Worm (Caenorhabditis elegans) whole organism, L4/young adult: ENCODE results near the gene F40G12.11.
"Not testable (repeated sequence)": the region's sequence is repeated elsewhere in the genome, so short reads cannot be mapped to it uniquely, and the experiment has no call there.

Experiments
- W03F9.2 ChIP-seq: fragments of 150-350 bp; optimal IDR thresholded peaks from 2 replicates; lab custom pipeline; 2014; ENCODE audit warnings: missing biosample characterization, missing genetic modification characterization
- dao-5 ChIP-seq: sonication (generic microtip); optimal IDR thresholded peaks from 2 replicates; lab custom pipeline; 2016; ENCODE audit warnings: missing genotype, missing genetic modification characterization, moderate library complexity, missing compliant biosample characterization
- him-1 ChIP-seq: sonication (generic microtip); optimal IDR thresholded peaks from 2 replicates; lab custom pipeline; 2016; ENCODE audit warnings: missing genotype, missing genetic modification reagents, missing genetic modification characterization, missing compliant biosample characterization

- TF ChIP-seq dao-5 (tag; lab: Kevin White, UChicago); W03F9.2; him-1: not testable (repeated sequence)
These were observed 22.2 kb downstream of the F40G12.11 start, which contains the start of gene spig-5 for ce11 chrV:14308164-14308563.
